Worm (Caenorhabditis elegans): ENCODE results near the gene mcm-2.

mcm-2 gene

ce11 chrII:12028707-12029106 is 22.3 kb upstream of the mcm-2 start:
- TF ChIP-seq spr-1 (tag; optimal IDR thresholded peaks at IDR 0.05) (no peak), ceh-28 (tag; optimal IDR thresholded peaks at IDR 0.05) (peak; percentile 32), nhr-48 (tag; optimal IDR thresholded peaks at IDR 0.05) (no peak), rbr-2 (tag; optimal IDR thresholded peaks at IDR 0.05) (no peak), unc-39 (tag; optimal IDR thresholded peaks at IDR 0.05) (no peak), unc-62 (GFP tag; optimal IDR thresholded peaks at IDR 0.05 in 1 of 2) (peak in 1 of 2 experiments; percentile 94), unc-62 (tag; optimal IDR thresholded peaks at IDR 0.05) (no peak), T26A8.4 (GFP tag; IDR thresholded peaks at IDR 0.05) (no peak), Y5F2A.4 (GFP tag; optimal IDR thresholded peaks at IDR 0.05) (no peak), gei-8 (GFP tag; optimal IDR thresholded peaks at IDR 0.05) (no peak), spr-3 (GFP tag; optimal IDR thresholded peaks at IDR 0.05) (no peak)

ce11 chrII:12027697-12028245 is 21.3 kb upstream of the mcm-2 start, which contains the start of gene Y17G7B.8:
Gene Y17G7B.8 (minus strand): TSS chrII:12027747.
- peak; percentile 80 for TF ChIP-seq dve-1 (tag; optimal IDR thresholded peaks at IDR 0.05; ENCODE audit: insufficient read depth)
- peak in 1 of 2 experiments; percentile 1 for TF ChIP-seq unc-62 (GFP tag; optimal IDR thresholded peaks at IDR 0.05 in 1 of 2)
- no peak for TF ChIP-seq unc-62 (tag; optimal IDR thresholded peaks at IDR 0.05)
- TF ChIP-seq hmg-1.1 (GFP tag; IDR thresholded peaks at IDR 0.05), result no peak
- no peak for TF ChIP-seq nhr-48 (tag; optimal IDR thresholded peaks at IDR 0.05)
- peak; percentile 8 for TF ChIP-seq mep-1 (tag; optimal IDR thresholded peaks at IDR 0.05)
- no peak for TF ChIP-seq sdz-12 (GFP tag; optimal IDR thresholded peaks at IDR 0.05)
- peak; percentile 75; the same call in 1 of the 2 replicates for TF ChIP-seq dmd-6 (GFP tag; IDR thresholded peaks at IDR 0.05)
- TF ChIP-seq mdl-1 (tag; optimal IDR thresholded peaks at IDR 0.05), result peak in 1 of 2 experiments; percentile 55
- TF ChIP-seq daf-16 (GFP tag; optimal IDR thresholded peaks at IDR 0.05), result no peak
- TF ChIP-seq daf-16 (tag; optimal IDR thresholded peaks at IDR 0.05), result peak; percentile 87
- TF ChIP-seq nhr-28 (tag; optimal IDR thresholded peaks at IDR 0.05), result peak; percentile 61
- peak; percentile 91 for TF ChIP-seq php-3 (GFP tag; IDR thresholded peaks at IDR 0.05)
- peak; percentile 69 for TF ChIP-seq aha-1 (tag)
- peak; percentile 64 for TF ChIP-seq pqm-1 (tag; optimal IDR thresholded peaks at IDR 0.05)
- peak in 1 of 2 experiments; percentile 21 for TF ChIP-seq hif-1 (tag; optimal IDR thresholded peaks at IDR 0.05)
- no peak for TF ChIP-seq ceh-20 (GFP tag; IDR thresholded peaks at IDR 0.05)
- TF ChIP-seq F26F4.8 (GFP tag; conservative IDR thresholded peaks at IDR 0.05), result no peak
- TF ChIP-seq hlh-30 (tag; optimal IDR thresholded peaks at IDR 0.05; ENCODE audit: insufficient read depth), result peak; percentile 42
- TF ChIP-seq F10B5.3 (tag; optimal IDR thresholded peaks at IDR 0.05), result no peak
- peak; percentile 92 for TF ChIP-seq nhr-6 (tag; optimal IDR thresholded peaks at IDR 0.05)
- TF ChIP-seq ZK546.5 (tag; optimal IDR thresholded peaks at IDR 0.05), result no peak
- no peak for TF ChIP-seq tag-97 (GFP tag; IDR thresholded peaks at IDR 0.05)
- no peak for TF ChIP-seq D1046.2 (GFP tag; IDR thresholded peaks at IDR 0.05)
- no peak for TF ChIP-seq fos-1 (tag; optimal IDR thresholded peaks at IDR 0.05)
- no peak for TF ChIP-seq daf-19 (GFP tag; conservative IDR thresholded peaks at IDR 0.05)
- TF ChIP-seq pha-4 (GFP tag; IDR thresholded peaks at IDR 0.05), result no peak
- peak; percentile 74 for TF ChIP-seq pha-4 (tag; optimal IDR thresholded peaks at IDR 0.05)

- no peak for TF ChIP-seq egl-27 (tag; optimal IDR thresholded peaks at IDR 0.05)
- no peak for TF ChIP-seq hlh-30 (tag; optimal IDR thresholded peaks at IDR 0.05; ENCODE audit: insufficient read depth)
- no peak for TF ChIP-seq dmd-6 (GFP tag; IDR thresholded peaks at IDR 0.05)
- no peak for TF ChIP-seq vab-7 (GFP tag; IDR thresholded peaks at IDR 0.05)
- no peak for TF ChIP-seq ctbp-1 (GFP tag; IDR thresholded peaks at IDR 0.05)
- peak in 1 of 2 experiments; percentile 77 for TF ChIP-seq lsy-2 (tag; optimal IDR thresholded peaks at IDR 0.05)
- no peak for TF ChIP-seq lin-39 (tag; optimal IDR thresholded peaks at IDR 0.05)
- peak; percentile 46 for TF ChIP-seq lin-38 (GFP tag; IDR thresholded peaks at IDR 0.05)
- peak; percentile 18 for TF ChIP-seq aha-1 (tag)
Measured at ce11 chrII:12023315-12023878, 17.0 kb upstream of the mcm-2 start, which contains the start of gene Y17G7B.12. Gene Y17G7B.12 (plus strand): TSS chrII:12023861.
